Fruit fly (Drosophila melanogaster) whole organism, embryonic: Measurements from ENCODE around the gene Gr36b.

Experiments
- Blimp-1 ChIP-seq: fragments of 200-800 bp; sonication (Bioruptor generic); optimal IDR thresholded peaks from 3 replicates; lab custom pipeline; 2018; ENCODE audit warnings: missing biosample characterization, missing genetic modification characterization, mild to moderate bottlenecking, moderate library complexity, missing genetic modification reagents
- CG10654 ChIP-seq: fragments of 200-800 bp; sonication (Bioruptor generic); optimal IDR thresholded peaks from 2 replicates; lab custom pipeline; 2016; ENCODE audit warnings: missing biosample characterization, missing genetic modification characterization
- CG10979 ChIP-seq: fragments of 200-800 bp; sonication (Bioruptor generic); optimal IDR thresholded peaks from 2 replicates; lab custom pipeline; 2018; ENCODE audit warnings: missing biosample characterization, mild to moderate bottlenecking, missing genetic modification characterization, moderate library complexity
- CG11398 ChIP-seq: fragments of 200-800 bp; sonication (Bioruptor generic); optimal IDR thresholded peaks from 2 replicates; lab custom pipeline; 2016; ENCODE audit warnings: missing biosample characterization, missing genetic modification characterization
- CG11560 ChIP-seq: fragments of 200-800 bp; sonication (Bioruptor generic); IDR thresholded peaks from 3 replicates; pipeline ENCODE4 v1.3.6; 2022; ENCODE audit warnings: missing biosample characterization, missing genetic modification characterization
- CG11695 ChIP-seq: fragments of 200-800 bp; sonication (Bioruptor generic); IDR thresholded peaks from 3 replicates; pipeline ENCODE4 v1.3.6; 2022; ENCODE audit warnings: missing biosample characterization, missing genetic modification characterization
- CG12104 ChIP-seq: fragments of 200-800 bp; sonication (Bioruptor generic); optimal IDR thresholded peaks from 3 replicates; lab custom pipeline; 2016; ENCODE audit warnings: missing biosample characterization, missing genetic modification characterization
- CG12236 ChIP-seq: fragments of 200-800 bp; sonication (Bioruptor generic); optimal IDR thresholded peaks from 2 replicates; lab custom pipeline; 2016; ENCODE audit warnings: missing biosample characterization, missing genetic modification characterization
- CG13424 ChIP-seq: fragments of 200-800 bp; sonication (Bioruptor generic); optimal IDR thresholded peaks from 2 replicates; lab custom pipeline; 2019; ENCODE audit warnings: missing biosample characterization, mild to moderate bottlenecking, missing genetic modification characterization, moderate library complexity
- CG14965 ChIP-seq: fragments of 200-800 bp; sonication (Bioruptor generic); optimal IDR thresholded peaks from 2 replicates; lab custom pipeline; 2016; ENCODE audit warnings: missing biosample characterization, missing genetic modification characterization, borderline replicate concordance
- CG1602 ChIP-seq: fragments of 200-800 bp; sonication (Bioruptor generic); optimal IDR thresholded peaks from 3 replicates; lab custom pipeline; 2016; ENCODE audit warnings: missing biosample characterization, missing genetic modification characterization
- CG17359 ChIP-seq: fragments of 200-800 bp; sonication (Bioruptor generic); optimal IDR thresholded peaks from 3 replicates; lab custom pipeline; 2018; ENCODE audit warnings: missing biosample characterization, mild to moderate bottlenecking, missing genetic modification characterization, moderate library complexity
- CG17361 ChIP-seq: fragments of 200-800 bp; sonication (Bioruptor generic); IDR thresholded peaks from 3 replicates; pipeline ENCODE4 v1.3.6; 2022; ENCODE audit warnings: missing biosample characterization, missing genetic modification characterization
- CG18476 ChIP-seq: fragments of 200-800 bp; sonication (Bioruptor generic); optimal IDR thresholded peaks from 2 replicates; lab custom pipeline; 2016; ENCODE audit warnings: missing biosample characterization, mild to moderate bottlenecking, missing genetic modification characterization
- CG30403 ChIP-seq: fragments of 200-800 bp; sonication (Bioruptor generic); optimal IDR thresholded peaks from 3 replicates; lab custom pipeline; 2016; ENCODE audit warnings: missing biosample characterization, missing genetic modification characterization
- CG3163 ChIP-seq: fragments of 200-800 bp; sonication (Bioruptor generic); optimal IDR thresholded peaks from 3 replicates; lab custom pipeline; 2016; ENCODE audit warnings: missing biosample characterization, missing genetic modification characterization
- CG3407 ChIP-seq: fragments of 200-800 bp; sonication (Bioruptor generic); optimal IDR thresholded peaks from 2 replicates; lab custom pipeline; 2018; ENCODE audit warnings: missing biosample characterization, mild to moderate bottlenecking, missing genetic modification characterization
- CG4820 ChIP-seq: fragments of 200-800 bp; sonication (Bioruptor generic); optimal IDR thresholded peaks from 3 replicates; lab custom pipeline; 2016; ENCODE audit warnings: missing biosample characterization, missing genetic modification characterization
- CG6854 ChIP-seq: fragments of 200-800 bp; sonication (Bioruptor generic); optimal IDR thresholded peaks from 3 replicates; lab custom pipeline; 2017; ENCODE audit warnings: missing biosample characterization, mild to moderate bottlenecking, missing genetic modification characterization
- CG7839 ChIP-seq: fragments of 200-800 bp; sonication (Bioruptor generic); optimal IDR thresholded peaks from 3 replicates; lab custom pipeline; 2018; ENCODE audit warnings: missing biosample characterization, mild to moderate bottlenecking, missing genetic modification characterization, moderate library complexity
- CG8089 ChIP-seq: fragments of 200-800 bp; sonication (Bioruptor generic); optimal IDR thresholded peaks from 3 replicates; lab custom pipeline; 2016; ENCODE audit warnings: missing biosample characterization, missing genetic modification characterization
- CG8359 ChIP-seq: fragments of 200-800 bp; sonication (Bioruptor generic); optimal IDR thresholded peaks from 2 replicates; lab custom pipeline; 2017; ENCODE audit warnings: missing biosample characterization, mild to moderate bottlenecking, missing genetic modification characterization, borderline replicate concordance
- CG8388 ChIP-seq: fragments of 200-800 bp; sonication (Bioruptor generic); optimal IDR thresholded peaks from 2 replicates; lab custom pipeline; 2019; ENCODE audit warnings: missing biosample characterization, mild to moderate bottlenecking, missing genetic modification characterization, moderate library complexity
- Doc3 ChIP-seq: fragments of 200-800 bp; sonication (Bioruptor generic); IDR thresholded peaks from 3 replicates; pipeline ENCODE4 v1.3.6; 2022; ENCODE audit warnings: missing biosample characterization, missing genetic modification characterization; ENCODE audit not compliant: partially characterized antibody
- Dp ChIP-seq: fragments of 200-800 bp; sonication (Bioruptor generic); optimal IDR thresholded peaks from 2 replicates; lab custom pipeline; 2018; ENCODE audit warnings: missing biosample characterization, mild to moderate bottlenecking, missing genetic modification characterization, moderate library complexity
- Drgx ChIP-seq: fragments of 200-800 bp; sonication (Bioruptor generic); IDR thresholded peaks from 2 replicates; pipeline ENCODE4 v1.3.6; 2022; ENCODE audit warnings: missing biosample characterization, missing genetic modification characterization
- ERR ChIP-seq: fragments of 200-800 bp; sonication (Bioruptor generic); optimal IDR thresholded peaks from 2 replicates; lab custom pipeline; 2016; ENCODE audit warnings: missing biosample characterization, missing genetic modification characterization
- Fer1 ChIP-seq: fragments of 200-800 bp; sonication (Bioruptor generic); optimal IDR thresholded peaks from 2 replicates; lab custom pipeline; 2017; ENCODE audit warnings: missing biosample characterization, mild to moderate bottlenecking, missing genetic modification characterization
- HLH3B ChIP-seq: fragments of 200-800 bp; sonication (Bioruptor generic); IDR thresholded peaks from 2 replicates; pipeline ENCODE4 v1.3.6; 2022; ENCODE audit warnings: missing biosample characterization, missing genetic modification characterization
- Lhr ChIP-seq: fragments of 200-800 bp; sonication (Bioruptor generic); optimal IDR thresholded peaks from 3 replicates; lab custom pipeline; 2017; ENCODE audit warnings: mild to moderate bottlenecking, missing biosample characterization, missing genetic modification reagents, missing genetic modification characterization
- Mrtf ChIP-seq: fragments of 200-800 bp; sonication (Bioruptor generic); IDR thresholded peaks from 3 replicates; pipeline ENCODE4 v1.3.6; 2022; ENCODE audit warnings: missing biosample characterization, missing genetic modification characterization
- NfI ChIP-seq: fragments of 200-800 bp; sonication (Bioruptor generic); optimal IDR thresholded peaks from 3 replicates; lab custom pipeline; 2018; ENCODE audit warnings: missing biosample characterization, mild to moderate bottlenecking, missing genetic modification characterization, moderate library complexity
- Oli ChIP-seq: fragments of 200-800 bp; sonication (Bioruptor generic); optimal IDR thresholded peaks from 2 replicates; lab custom pipeline; 2018; ENCODE audit warnings: missing biosample characterization, mild to moderate bottlenecking, missing genetic modification characterization, moderate library complexity
- Sox100B ChIP-seq: fragments of 200-800 bp; sonication (Bioruptor generic); optimal IDR thresholded peaks from 3 replicates; lab custom pipeline; 2018; ENCODE audit warnings: missing biosample characterization, mild to moderate bottlenecking, missing genetic modification characterization
- Sry-δ ChIP-seq: fragments of 200-800 bp; sonication (Bioruptor generic); optimal IDR thresholded peaks from 2 replicates; lab custom pipeline; 2016; ENCODE audit warnings: missing biosample characterization, missing genetic modification characterization
- Stat92E ChIP-seq, 3 experiments: fragments of >200 bp in 2 of 3; fragments of 200-800 bp in 1 of 3; sonication (Bioruptor generic) in 1 of 3; optimal IDR thresholded peaks; 2 replicates each; lab custom pipeline; 2017 to 2019; ENCODE audit warnings: missing biosample characterization in 3 of 3, missing genetic modification characterization in 3 of 3, mild to moderate bottlenecking in 1 of 3, moderate library complexity in 1 of 3
- YL-1 ChIP-seq: fragments of 200-800 bp; sonication (Bioruptor generic); optimal IDR thresholded peaks from 3 replicates; lab custom pipeline; 2017; ENCODE audit warnings: missing biosample characterization, mild to moderate bottlenecking, missing genetic modification characterization
- ash1 ChIP-seq: fragments of 200-800 bp; sonication (Bioruptor generic); optimal IDR thresholded peaks from 2 replicates; lab custom pipeline; 2018; ENCODE audit warnings: missing biosample characterization, mild to moderate bottlenecking, missing genetic modification characterization
- danr ChIP-seq: fragments of 200-800 bp; sonication (Bioruptor generic); IDR thresholded peaks from 2 replicates; pipeline ENCODE4 v1.3.6; 2022; ENCODE audit warnings: missing biosample characterization, missing genetic modification characterization
- dmrt99B ChIP-seq: fragments of 200-800 bp; sonication (Bioruptor generic); optimal IDR thresholded peaks from 2 replicates; lab custom pipeline; 2018; ENCODE audit warnings: missing biosample characterization, mild to moderate bottlenecking, missing genetic modification characterization, moderate library complexity
- dpn ChIP-seq, 2 experiments: fragments of 200-800 bp; sonication (Bioruptor generic); optimal IDR thresholded peaks; 3 replicates each; lab custom pipeline; 2016; ENCODE audit warnings: missing biosample characterization in 2 of 2, missing genetic modification characterization in 2 of 2
- esg ChIP-seq: fragments of 200-800 bp; sonication (Bioruptor generic); conservative IDR thresholded peaks from 2 replicates; pipeline ENCODE4 v1.3.6; 2022; ENCODE audit warnings: missing biosample characterization, missing genetic modification characterization
- fd3F ChIP-seq: fragments of 200-800 bp; sonication (Bioruptor generic); optimal IDR thresholded peaks from 2 replicates; lab custom pipeline; 2018; ENCODE audit warnings: missing biosample characterization, mild to moderate bottlenecking, missing genetic modification characterization, moderate library complexity
- gce ChIP-seq: fragments of 200-800 bp; sonication (Bioruptor generic); IDR thresholded peaks from 3 replicates; pipeline ENCODE4 v1.3.6; 2022; ENCODE audit warnings: missing biosample characterization, missing genetic modification characterization
- hbn ChIP-seq: fragments of 200-800 bp; sonication (Bioruptor generic); IDR thresholded peaks from 2 replicates; pipeline ENCODE4 v1.3.6; 2022; ENCODE audit warnings: missing biosample characterization, missing genetic modification characterization; ENCODE audit not compliant: partially characterized antibody
- mirr ChIP-seq: fragments of 200-800 bp; sonication (Bioruptor generic); optimal IDR thresholded peaks from 3 replicates; lab custom pipeline; 2018; ENCODE audit warnings: missing biosample characterization, mild to moderate bottlenecking, missing genetic modification characterization
- peb ChIP-seq: fragments of 200-800 bp; sonication (Bioruptor generic); IDR thresholded peaks from 2 replicates; pipeline ENCODE4 v1.3.6; 2022; ENCODE audit warnings: missing biosample characterization, missing genetic modification characterization
- pita ChIP-seq: fragments of 200-800 bp; sonication (Bioruptor generic); optimal IDR thresholded peaks from 2 replicates; lab custom pipeline; 2017; ENCODE audit warnings: missing biosample characterization, mild to moderate bottlenecking, missing genetic modification characterization
- sd ChIP-seq: fragments of 200-800 bp; sonication (Bioruptor generic); optimal IDR thresholded peaks from 3 replicates; lab custom pipeline; 2018; ENCODE audit warnings: missing biosample characterization, mild to moderate bottlenecking, missing genetic modification characterization, moderate library complexity
- tin ChIP-seq: fragments of 200-800 bp; sonication (Bioruptor generic); optimal IDR thresholded peaks from 3 replicates; lab custom pipeline; 2016; ENCODE audit warnings: missing biosample characterization, missing genetic modification characterization
- wek ChIP-seq: fragments of 200-800 bp; sonication (Bioruptor generic); optimal IDR thresholded peaks from 3 replicates; lab custom pipeline; 2018; ENCODE audit warnings: missing biosample characterization, mild to moderate bottlenecking, missing genetic modification characterization, moderate library complexity

Gr36b gene

dm6 chr2L:17229394-17229793 lies 50.8 kb downstream of the Gr36b start (continued):
- TF ChIP-seq ash1 (GFP tag; lab: Kevin White, UChicago): no peak
- no peak for TF ChIP-seq CG10654 (GFP tag; lab: Kevin White, UChicago)
- peak; percentile 58 for TF ChIP-seq CG17361
- peak; percentile 29 for TF ChIP-seq CG30403 (GFP tag; lab: Kevin White, UChicago)
- TF ChIP-seq HLH3B (GFP tag; lab: Robert Waterston, UW): no peak
- no peak for TF ChIP-seq CG8359 (GFP tag; lab: Kevin White, UChicago)
- no peak for TF ChIP-seq hbn (GFP tag; lab: Robert Waterston, UW)
- peak; percentile 28 for TF ChIP-seq Oli
- peak; percentile 36 for TF ChIP-seq Blimp-1
- TF ChIP-seq NfI (GFP tag; lab: Kevin White, UChicago): no peak
- TF ChIP-seq Drgx (GFP tag; lab: Robert Waterston, UW): no peak
- no peak for TF ChIP-seq Sry-δ (GFP tag; lab: Kevin White, UChicago)
- TF ChIP-seq CG13424 (tag; lab: Kevin White, UChicago): peak; percentile 2
- TF ChIP-seq Sox100B: peak; percentile 35
- TF ChIP-seq CG8388: peak; percentile 26
- TF ChIP-seq mirr: no peak
- TF ChIP-seq Dp: no peak
- no peak for TF ChIP-seq CG8089 (GFP tag; lab: Kevin White, UChicago)
- no peak for TF ChIP-seq danr (GFP tag; lab: Robert Waterston, UW)
- no peak for TF ChIP-seq wek
- peak; percentile 63 for TF ChIP-seq dmrt99B (tag; lab: Kevin White, UChicago)
- no peak for TF ChIP-seq gce (GFP tag; lab: Robert Waterston, UW)
- no peak for TF ChIP-seq CG18476 (GFP tag; lab: Kevin White, UChicago)
- TF ChIP-seq tin (GFP tag; lab: Kevin White, UChicago): no peak
- TF ChIP-seq CG17359 (tag; lab: Kevin White, UChicago): peak; percentile 30
- no peak for TF ChIP-seq Stat92E (GFP tag; optimal IDR thresholded peaks at IDR 0.05; lab: Kevin White, UChicago)
- TF ChIP-seq Doc3 (GFP tag; lab: Robert Waterston, UW): no peak
- no peak for TF ChIP-seq Fer1
- peak; percentile 49 for TF ChIP-seq CG10979 (tag; lab: Kevin White, UChicago)
- TF ChIP-seq ERR (GFP tag; lab: Kevin White, UChicago): no peak
- no peak for TF ChIP-seq CG11695
- TF ChIP-seq fd3F: no peak
- TF ChIP-seq Mrtf: no peak
- no peak for TF ChIP-seq pita
- TF ChIP-seq YL-1 (GFP tag; lab: Kevin White, UChicago): no peak
- no peak for TF ChIP-seq Lhr (GFP tag; lab: Kevin White, UChicago)
- TF ChIP-seq dpn (GFP tag; optimal IDR thresholded peaks at IDR 0.05; lab: Kevin White, UChicago): no peak
- no peak for TF ChIP-seq CG4820 (GFP tag; lab: Kevin White, UChicago)
- TF ChIP-seq CG6854: no peak
- no peak for TF ChIP-seq CG14965 (GFP tag; lab: Kevin White, UChicago)
- TF ChIP-seq CG1602 (GFP tag; lab: Kevin White, UChicago): no peak
- no peak for TF ChIP-seq esg
- no peak for TF ChIP-seq CG11560 (tag; lab: Robert Waterston, UW)
- peak; percentile 41 for TF ChIP-seq CG7839
- TF ChIP-seq CG12104 (GFP tag; lab: Kevin White, UChicago): no peak
- no peak for TF ChIP-seq CG11398 (GFP tag; lab: Kevin White, UChicago)
- TF ChIP-seq peb (GFP tag; lab: Robert Waterston, UW): no peak
- no peak for TF ChIP-seq CG3163 (GFP tag; lab: Kevin White, UChicago)
- no peak for TF ChIP-seq sd (tag; lab: Kevin White, UChicago)
- no peak for TF ChIP-seq CG12236 (GFP tag; lab: Kevin White, UChicago)
- no peak for TF ChIP-seq CG3407 (GFP tag; lab: Kevin White, UChicago)
